Worm (Caenorhabditis elegans): Measurements from ENCODE around the gene sri-34.
"Not testable (repeated sequence)": the region's sequence is repeated elsewhere in the genome, so short reads cannot be mapped to it uniquely, and the experiment has no call there.

sri-34 gene

DNA sequence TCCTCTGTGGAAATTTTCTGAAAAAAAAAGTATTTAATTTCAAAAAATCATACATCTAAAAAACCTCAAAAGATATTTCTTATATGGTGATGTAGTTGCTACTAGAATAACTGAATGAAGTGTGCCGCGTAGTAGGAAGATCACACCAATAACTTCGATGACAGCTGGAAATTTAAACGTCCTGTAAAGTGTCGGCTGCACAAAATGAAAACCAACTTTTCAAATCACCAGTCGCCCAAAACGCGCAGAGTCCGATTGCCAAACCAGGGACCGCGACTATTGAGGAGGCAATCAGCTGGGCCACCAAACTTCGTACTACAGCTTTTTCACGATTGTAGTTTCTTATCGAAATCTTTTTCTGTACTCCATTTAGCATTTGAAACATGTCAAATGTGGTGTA, 42.4 kb upstream of the sri-34 start, which contains the start of gene sri-48:
TSS of gene sri-48 (minus strand) at position 101 of the 400 bp plus-strand sequence.
- not testable (repeated sequence) for TF ChIP-seq lin-15B (tag; optimal IDR thresholded peaks at IDR 0.05); swsn-7 (tag; optimal IDR thresholded peaks at IDR 0.05); isw-1 (GFP tag; IDR thresholded peaks at IDR 0.05)

DNA sequence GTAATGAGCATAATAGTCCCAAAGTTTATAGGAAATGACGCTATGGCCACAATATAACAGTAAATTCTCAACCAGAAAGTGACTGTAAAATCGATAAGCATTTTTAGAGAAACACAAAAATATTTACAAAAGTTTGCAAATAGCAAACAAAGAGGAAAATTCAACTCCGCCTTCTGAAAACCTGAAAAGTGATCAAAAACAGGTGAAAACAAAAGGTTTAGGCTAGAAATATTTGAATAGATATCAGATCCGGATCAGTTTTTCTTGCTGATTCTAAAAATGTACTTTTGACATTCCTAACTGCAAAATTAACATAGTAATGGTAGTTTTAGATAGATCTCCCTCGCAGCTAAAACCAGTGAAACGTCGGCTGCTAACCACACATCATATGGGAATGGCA, 40.1 kb upstream of the sri-34 start, which contains the start of gene sri-51:
TSS of gene sri-51 (minus strand) at position 101 of the 400 bp plus-strand sequence.
- no peak for TF ChIP-seq ceh-88 (GFP tag; IDR thresholded peaks at IDR 0.05)

DNA sequence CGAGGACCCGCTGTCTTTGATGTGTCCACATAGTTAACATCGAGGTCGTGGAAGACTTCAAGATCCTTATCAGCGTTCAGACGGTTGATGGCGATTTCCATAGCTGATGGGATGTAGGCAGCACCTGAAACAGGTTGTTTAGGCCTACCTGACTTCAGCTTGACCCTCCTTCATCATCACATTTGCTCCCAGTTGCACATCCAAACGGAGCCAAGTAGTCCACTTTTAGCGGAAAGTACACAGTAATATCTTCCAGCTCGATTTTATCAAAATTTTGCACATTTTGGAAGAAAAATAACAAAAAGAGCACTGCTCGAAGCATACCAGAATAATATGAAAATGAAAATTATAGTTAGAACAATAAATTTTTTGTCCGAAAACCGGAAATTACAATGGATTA, 38.1 kb upstream of the sri-34 start, which contains the start of gene gcy-15:
TSS of gene gcy-15 (minus strand) at position 101 of the 400 bp plus-strand sequence.
- TF ChIP-seq nhr-19 (GFP tag; conservative IDR thresholded peaks at IDR 0.05) = no peak
- no peak for TF ChIP-seq vab-15 (tag; optimal IDR thresholded peaks at IDR 0.05)
- no peak for TF ChIP-seq mep-1 (tag; optimal IDR thresholded peaks at IDR 0.05)
- no peak for TF ChIP-seq hpl-2 (GFP tag; optimal IDR thresholded peaks at IDR 0.05)
- TF ChIP-seq ceh-82 (tag; optimal IDR thresholded peaks at IDR 0.05) = no peak
- no peak for TF ChIP-seq nhr-77 (tag; optimal IDR thresholded peaks at IDR 0.05)
- no peak for TF ChIP-seq ceh-63 (GFP tag; optimal IDR thresholded peaks at IDR 0.05)
- TF ChIP-seq egl-27 (tag; optimal IDR thresholded peaks at IDR 0.05) = no peak
- no peak for TF ChIP-seq xbp-1 (tag; optimal IDR thresholded peaks at IDR 0.05)
- TF ChIP-seq ceh-88 (GFP tag; IDR thresholded peaks at IDR 0.05) = no peak
- TF ChIP-seq lin-14 (GFP tag; optimal IDR thresholded peaks at IDR 0.05) = no peak
- no peak for TF ChIP-seq ceh-8 (GFP tag; optimal IDR thresholded peaks at IDR 0.05)
- no peak for TF ChIP-seq snpc-4 (tag; optimal IDR thresholded peaks at IDR 0.05)
- no peak for TF ChIP-seq mef-2 (tag; optimal IDR thresholded peaks at IDR 0.05)
- no peak for TF ChIP-seq mab-9 (GFP tag; IDR thresholded peaks at IDR 0.05)
- no peak for TF ChIP-seq dpl-1 (GFP tag; optimal IDR thresholded peaks at IDR 0.05)
- TF ChIP-seq nhr-28 (tag; optimal IDR thresholded peaks at IDR 0.05) = no peak
- TF ChIP-seq egl-13 (tag; optimal IDR thresholded peaks at IDR 0.05) = no peak

DNA sequence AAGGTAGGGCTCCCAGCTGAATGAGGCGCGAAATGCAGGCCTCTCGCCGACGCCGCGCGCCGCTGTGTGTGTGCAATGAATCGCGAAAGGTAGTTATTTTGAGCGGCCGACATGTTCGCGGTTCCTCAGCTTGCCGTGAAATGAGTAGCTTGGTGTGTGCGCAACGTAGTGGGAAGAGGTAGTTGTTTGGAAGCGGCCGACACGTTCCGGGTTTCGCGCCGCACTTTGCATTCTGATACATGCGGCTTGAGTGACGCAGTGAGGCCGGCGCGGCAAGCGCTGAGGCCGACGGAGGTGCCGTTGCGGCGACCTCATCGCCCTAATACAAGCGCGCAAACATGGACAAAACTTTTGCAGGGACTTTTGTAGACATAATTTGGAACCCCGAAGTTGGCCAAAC, 36.9 kb upstream of the sri-34 start:
- TF ChIP-seq ceh-88 (GFP tag; IDR thresholded peaks at IDR 0.05) (no peak), ama-1 (optimal IDR thresholded peaks at IDR 0.05) (no peak), grh-1 (GFP tag; IDR thresholded peaks at IDR 0.05) (no peak), nhr-76 (tag; optimal IDR thresholded peaks at IDR 0.05) (no peak), nhr-84 (tag; optimal IDR thresholded peaks at IDR 0.05) (no peak), nhr-85 (tag) (no peak), nhr-71 (tag; optimal IDR thresholded peaks at IDR 0.05) (no peak)

ce11 chrII:3191544-3191943, 32.7 kb upstream of the sri-34 start, which contains the start of gene Y27F2A.9:
Gene Y27F2A.9 (minus strand): TSS chrII:3191644.
- not testable (repeated sequence) for TF ChIP-seq lin-15B (tag; optimal IDR thresholded peaks at IDR 0.05); blmp-1 (tag; optimal IDR thresholded peaks at IDR 0.05); hlh-17 (GFP tag; optimal IDR thresholded peaks at IDR 0.05; ENCODE audit: borderline replicate concordance)

- TF ChIP-seq nhr-76 (tag; optimal IDR thresholded peaks at IDR 0.05); hlh-4 (tag; optimal IDR thresholded peaks at IDR 0.05); grh-1 (GFP tag; IDR thresholded peaks at IDR 0.05): not testable (repeated sequence)
These were observed 30.2 kb upstream of the sri-34 start, which contains the start of gene Y27F2A.11 for ce11 chrII:3189038-3189437. Gene Y27F2A.11 (plus strand): TSS chrII:3189338.

ce11 chrII:3185848-3186247, 27.0 kb upstream of the sri-34 start:
- TF ChIP-seq nhr-19 (GFP tag; conservative IDR thresholded peaks at IDR 0.05) = no peak
- TF ChIP-seq nhr-11 (tag; optimal IDR thresholded peaks at IDR 0.05) = no peak
- no peak for TF ChIP-seq lir-3 (tag; optimal IDR thresholded peaks at IDR 0.05; ENCODE audit: poor library complexity)
- no peak for TF ChIP-seq sup-37 (GFP tag; optimal IDR thresholded peaks at IDR 0.05)
- no peak for TF ChIP-seq efl-1 (optimal IDR thresholded peaks at IDR 0.05)
- no peak for TF ChIP-seq efl-1 (GFP tag; optimal IDR thresholded peaks at IDR 0.05 in 1 of 2)
- TF ChIP-seq efl-3 (GFP tag; optimal IDR thresholded peaks at IDR 0.05) = no peak
- no peak for TF ChIP-seq nhr-85 (tag)
- no peak for TF ChIP-seq mdl-1 (tag; optimal IDR thresholded peaks at IDR 0.05)
- no peak for TF ChIP-seq zip-4 (GFP tag; optimal IDR thresholded peaks at IDR 0.05)
- no peak for TF ChIP-seq isw-1 (GFP tag; IDR thresholded peaks at IDR 0.05)
- TF ChIP-seq fkh-4 (tag; optimal IDR thresholded peaks at IDR 0.05; ENCODE audit: borderline replicate concordance) = no peak
- no peak for TF ChIP-seq unc-86 (tag; optimal IDR thresholded peaks at IDR 0.05)
- TF ChIP-seq ama-1 (optimal IDR thresholded peaks at IDR 0.05) = no peak
- no peak for TF ChIP-seq ceh-82 (tag; optimal IDR thresholded peaks at IDR 0.05)
- TF ChIP-seq ets-5 (GFP tag; IDR thresholded peaks at IDR 0.05) = no peak
